Worm (Caenorhabditis elegans) whole organism, L1 larva: Measurements from ENCODE around the gene K06G5.3.

Source experiments
- Y116A8C.19 ChIP-seq: sonication (generic microtip); optimal IDR thresholded peaks from 2 replicates; lab custom pipeline; 2016; ENCODE audit warnings: missing compliant biosample characterization, missing genetic modification characterization, borderline replicate concordance
- aha-1 ChIP-seq: fragments of 150-350 bp; optimal IDR thresholded peaks from 2 replicates; lab custom pipeline; 2014; ENCODE audit warnings: missing biosample characterization, missing genetic modification characterization
- aly-2 ChIP-seq: fragments of 150-350 bp; optimal IDR thresholded peaks from 2 replicates; lab custom pipeline; 2014; ENCODE audit warnings: missing biosample characterization, missing genetic modification characterization
- blmp-1 ChIP-seq: fragments of 150-350 bp; optimal IDR thresholded peaks from 2 replicates; lab custom pipeline; 2014; ENCODE audit warnings: missing biosample characterization, missing genetic modification characterization
- ceh-63 ChIP-seq: fragments of 200-800 bp; sonication (Bioruptor generic); optimal IDR thresholded peaks from 2 replicates; lab custom pipeline; 2018; ENCODE audit warnings: mild to moderate bottlenecking, missing genetic modification characterization, missing compliant biosample characterization
- ceh-82 ChIP-seq, 3 experiments: fragments of 150-350 bp in 1 of 3; sonication (generic microtip) in 2 of 3; optimal IDR thresholded peaks; 2 replicates each; lab custom pipeline; 2014 to 2017; ENCODE audit warnings: missing biosample characterization in 3 of 3, missing genetic modification characterization in 3 of 3
- ceh-88 ChIP-seq: fragments of 200-800 bp; sonication (Bioruptor generic); IDR thresholded peaks from 2 replicates; pipeline ENCODE4 v1.3.6; 2022; ENCODE audit warnings: missing genetic modification characterization, missing compliant biosample characterization
- ces-1 ChIP-seq: fragments of 150-350 bp; optimal IDR thresholded peaks from 2 replicates; lab custom pipeline; 2014; ENCODE audit warnings: missing biosample characterization, missing genetic modification reagents, missing genetic modification characterization
- efl-1 ChIP-seq, 4 experiments: fragments of 150-350 bp; optimal IDR thresholded peaks in 3 of 4; peaks in 1 of 4; 1 replicate in 1 of 4; 2 replicates in 3 of 4; lab custom pipeline; 2014; ENCODE audit warnings: missing biosample characterization in 2 of 4, missing genetic modification characterization in 2 of 4, missing genetic modification reagents in 2 of 4
- efl-3 ChIP-seq: fragments of 200-800 bp; sonication (Bioruptor generic); optimal IDR thresholded peaks from 2 replicates; lab custom pipeline; 2018; ENCODE audit warnings: mild to moderate bottlenecking, missing genetic modification characterization, missing compliant biosample characterization
- elt-2 ChIP-seq: sonication (generic microtip); optimal IDR thresholded peaks from 2 replicates; lab custom pipeline; 2016; ENCODE audit warnings: missing genetic modification characterization, mild to moderate bottlenecking, inconsistent platforms, missing compliant biosample characterization, missing genetic modification reagents
- elt-3 ChIP-seq, 6 experiments: fragments of 150-350 bp in 1 of 6; sonication (generic microtip); optimal IDR thresholded peaks; 2 replicates each; lab custom pipeline; 2017 to 2018; ENCODE audit warnings: missing biosample characterization in 6 of 6, missing genetic modification characterization in 6 of 6, inconsistent platforms in 1 of 6
- fkh-4 ChIP-seq: sonication (generic microtip); optimal IDR thresholded peaks from 2 replicates; lab custom pipeline; 2016; ENCODE audit warnings: missing compliant biosample characterization, missing genetic modification characterization, borderline replicate concordance
- hlh-17 ChIP-seq: fragments of 200-800 bp; sonication (Bioruptor generic); optimal IDR thresholded peaks from 2 replicates; lab custom pipeline; 2018; ENCODE audit warnings: missing genetic modification characterization, mild to moderate bottlenecking, missing compliant biosample characterization, moderate library complexity, borderline replicate concordance
- hlh-4 ChIP-seq: sonication (generic microtip); optimal IDR thresholded peaks from 2 replicates; lab custom pipeline; 2016; ENCODE audit warnings: mild to moderate bottlenecking, missing genetic modification characterization, missing compliant biosample characterization
- isw-1 ChIP-seq: fragments of 200-800 bp; sonication (Bioruptor generic); IDR thresholded peaks from 2 replicates; pipeline ENCODE4 v1.3.6; 2022; ENCODE audit warnings: missing genetic modification characterization, missing compliant biosample characterization
- jun-1 ChIP-seq: fragments of 150-350 bp; optimal IDR thresholded peaks from 2 replicates; lab custom pipeline; 2014; ENCODE audit warnings: missing biosample characterization, missing genetic modification reagents, missing genetic modification characterization
- lin-14 ChIP-seq: fragments of 200-800 bp; sonication (Bioruptor generic); optimal IDR thresholded peaks from 2 replicates; lab custom pipeline; 2018; ENCODE audit warnings: mild to moderate bottlenecking, missing genetic modification characterization, moderate library complexity, missing compliant biosample characterization
- lin-35 ChIP-seq, 2 experiments: fragments of 150-350 bp; optimal IDR thresholded peaks; 2 replicates each; lab custom pipeline; 2014; ENCODE audit warnings: missing biosample characterization in 2 of 2, missing genetic modification characterization in 2 of 2, missing genetic modification reagents in 2 of 2
- lin-39 ChIP-seq: fragments of 150-350 bp; optimal IDR thresholded peaks from 2 replicates; lab custom pipeline; 2014; ENCODE audit warnings: missing biosample characterization, missing genetic modification reagents, missing genetic modification characterization
- mep-1 ChIP-seq: fragments of 150-350 bp; optimal IDR thresholded peaks from 2 replicates; lab custom pipeline; 2014; ENCODE audit warnings: missing biosample characterization, missing genetic modification characterization
- nhr-11 ChIP-seq: fragments of 150-350 bp; optimal IDR thresholded peaks from 2 replicates; lab custom pipeline; 2014; ENCODE audit warnings: missing biosample characterization, missing genetic modification characterization
- nhr-20 ChIP-seq: sonication (generic microtip); optimal IDR thresholded peaks from 2 replicates; lab custom pipeline; 2016; ENCODE audit warnings: mild to moderate bottlenecking, missing genetic modification characterization, missing compliant biosample characterization
- nhr-28 ChIP-seq: fragments of 150-350 bp; optimal IDR thresholded peaks from 2 replicates; lab custom pipeline; 2014; ENCODE audit warnings: missing biosample characterization, missing genetic modification characterization
- nhr-47 ChIP-seq: sonication (generic microtip); optimal IDR thresholded peaks from 2 replicates; lab custom pipeline; 2016; ENCODE audit warnings: mild to moderate bottlenecking, missing genetic modification characterization, moderate library complexity, missing compliant biosample characterization
- nhr-71 ChIP-seq: sonication (generic microtip); optimal IDR thresholded peaks from 2 replicates; lab custom pipeline; 2016; ENCODE audit warnings: mild to moderate bottlenecking, missing genetic modification characterization, moderate library complexity, missing compliant biosample characterization
- nhr-77 ChIP-seq: fragments of 150-350 bp; optimal IDR thresholded peaks from 2 replicates; lab custom pipeline; 2014; ENCODE audit warnings: missing biosample characterization, missing genetic modification characterization
- nhr-85 ChIP-seq: sonication (generic microtip); peaks from one replicate; lab custom pipeline; 2016; ENCODE audit warnings: missing genetic modification characterization, inconsistent platforms, missing compliant biosample characterization
- pag-3 ChIP-seq: sonication (generic microtip); optimal IDR thresholded peaks from 2 replicates; lab custom pipeline; 2017; ENCODE audit warnings: missing genetic modification characterization, mild to moderate bottlenecking, missing compliant biosample characterization, antibody characterized with exemption, borderline replicate concordance; ENCODE audit not compliant: insufficient read depth
- skn-1 ChIP-seq: fragments of 150-350 bp; optimal IDR thresholded peaks from 2 replicates; lab custom pipeline; 2014; ENCODE audit warnings: missing biosample characterization, missing genetic modification characterization
- tbx-2 ChIP-seq: sonication (generic microtip); optimal IDR thresholded peaks from 2 replicates; lab custom pipeline; 2016; ENCODE audit warnings: missing genetic modification characterization, missing compliant biosample characterization
- unc-130 ChIP-seq: fragments of 150-350 bp; optimal IDR thresholded peaks from 2 replicates; lab custom pipeline; 2017; ENCODE audit warnings: missing biosample characterization, missing genetic modification characterization, inconsistent platforms
- vab-15 ChIP-seq: sonication (generic microtip); optimal IDR thresholded peaks from 2 replicates; lab custom pipeline; 2017; ENCODE audit warnings: missing genotype, mild to moderate bottlenecking, missing genetic modification characterization, missing compliant biosample characterization
- zag-1 ChIP-seq: fragments of 150-350 bp; optimal IDR thresholded peaks from 2 replicates; lab custom pipeline; 2014; ENCODE audit warnings: missing biosample characterization, missing genetic modification characterization
- zip-4 ChIP-seq: fragments of 200-800 bp; sonication (Bioruptor generic); optimal IDR thresholded peaks from 2 replicates; lab custom pipeline; 2018; ENCODE audit warnings: mild to moderate bottlenecking, missing genetic modification characterization, moderate library complexity, missing compliant biosample characterization
- ztf-4 ChIP-seq: fragments of 150-350 bp; optimal IDR thresholded peaks from 2 replicates; lab custom pipeline; 2014; ENCODE audit warnings: missing biosample characterization, missing genetic modification characterization

K06G5.3 gene

ce11 chrX:14236121-14236824 is 13.2 kb upstream of the K06G5.3 start:
- TF ChIP-seq fkh-4 (tag; lab: Kevin White, UChicago) (no peak), ceh-88 (no peak)

ce11 chrX:14234932-14235331 is 11.9 kb upstream of the K06G5.3 start, which contains the start of gene srg-37:
srg-37 (minus strand) TSS chrX:14235032.
- no peak for TF ChIP-seq nhr-85 (tag; lab: Kevin White, UChicago)
- TF ChIP-seq efl-1 (optimal IDR thresholded peaks at IDR 0.05; lab: Kevin White, UChicago): no peak
- no peak for TF ChIP-seq efl-1 (GFP tag; optimal IDR thresholded peaks at IDR 0.05 in 1 of 2; lab: Kevin White, UChicago)
- TF ChIP-seq aha-1: no peak
- no peak for TF ChIP-seq zip-4 (GFP tag; lab: Kevin White, UChicago)
- TF ChIP-seq efl-3: no peak
- no peak for TF ChIP-seq aly-2 (tag; lab: Kevin White, UChicago)
- TF ChIP-seq elt-3 (tag; optimal IDR thresholded peaks at IDR 0.05; lab: Kevin White, UChicago): no peak
- TF ChIP-seq hlh-4 (tag; lab: Kevin White, UChicago): no peak
- no peak for TF ChIP-seq lin-39 (tag; lab: Kevin White, UChicago)
- no peak for TF ChIP-seq hlh-17 (GFP tag; lab: Kevin White, UChicago)
- TF ChIP-seq nhr-20 (tag; lab: Kevin White, UChicago): no peak
- no peak for TF ChIP-seq ztf-4
- no peak for TF ChIP-seq nhr-71 (tag; lab: Kevin White, UChicago)
- TF ChIP-seq tbx-2: no peak
- TF ChIP-seq skn-1 (tag; lab: Kevin White, UChicago): no peak
- no peak for TF ChIP-seq blmp-1 (tag; lab: Kevin White, UChicago)
- no peak for TF ChIP-seq ceh-63 (GFP tag; lab: Kevin White, UChicago)
- no peak for TF ChIP-seq mep-1 (tag; lab: Kevin White, UChicago)

DNA sequence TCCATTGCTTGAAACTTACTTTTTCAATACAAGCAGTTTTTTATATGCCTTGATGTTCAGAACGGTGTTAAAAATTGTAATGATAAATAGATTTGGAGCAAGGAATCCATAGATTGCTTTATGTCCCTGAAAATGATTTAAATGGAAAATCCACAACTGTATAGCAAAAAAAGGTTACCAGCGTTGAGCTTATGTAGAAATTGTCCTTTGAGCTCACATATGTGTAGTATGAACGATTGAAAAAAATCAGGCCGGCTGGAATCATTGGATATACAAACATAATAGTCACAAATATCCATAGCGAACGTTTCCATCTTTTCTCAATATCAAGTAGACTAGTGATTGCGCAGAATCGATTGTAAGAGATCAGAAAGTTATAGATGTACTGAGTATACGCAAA is 11.3 kb upstream of the K06G5.3 start, which contains the start of gene srg-36:
srg-36 (minus strand) TSS at position 101 of the 400 bp plus-strand sequence.
- TF ChIP-seq nhr-77 (tag; lab: Kevin White, UChicago) (no peak), zag-1 (tag; lab: Kevin White, UChicago) (no peak), nhr-11 (tag; lab: Kevin White, UChicago) (no peak), nhr-47 (tag; lab: Kevin White, UChicago) (no peak), pag-3 (tag; lab: Kevin White, UChicago) (no peak), lin-14 (GFP tag; lab: Kevin White, UChicago) (no peak), Y116A8C.19 (tag; lab: Kevin White, UChicago) (no peak), hlh-4 (tag; lab: Kevin White, UChicago) (no peak), elt-2 (tag; lab: Kevin White, UChicago) (no peak), isw-1 (GFP tag; lab: Robert Waterston, UW) (no peak), unc-130 (tag; lab: Kevin White, UChicago) (no peak), ceh-82 (tag; optimal IDR thresholded peaks at IDR 0.05; lab: Kevin White, UChicago) (no peak)

DNA sequence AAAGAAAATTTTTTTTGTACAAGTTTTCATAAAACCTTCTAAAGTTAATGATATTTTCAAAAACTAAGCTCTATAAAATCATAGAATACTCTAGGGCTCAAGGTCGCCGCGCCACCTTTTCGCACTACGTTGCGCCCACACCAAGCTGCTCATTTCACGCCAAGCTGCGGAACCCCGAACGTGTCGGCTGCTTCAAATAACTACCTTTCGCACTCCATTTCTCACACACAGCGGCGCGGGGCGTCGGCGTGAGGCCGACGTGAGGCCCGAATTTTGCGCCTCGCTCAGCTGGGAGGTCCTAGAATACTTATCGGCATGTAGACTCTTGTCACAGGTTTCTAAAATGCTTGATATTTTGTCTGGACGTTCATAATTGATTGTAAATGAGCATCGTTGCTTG is 8.9 kb upstream of the K06G5.3 start:
- TF ChIP-seq fkh-4 (tag; lab: Kevin White, UChicago) (no peak), nhr-28 (tag; lab: Kevin White, UChicago) (no peak), mep-1 (tag; lab: Kevin White, UChicago) (no peak), lin-35 (GFP tag; optimal IDR thresholded peaks at IDR 0.05; lab: Kevin White, UChicago) (no peak), hlh-4 (tag; lab: Kevin White, UChicago) (no peak), ceh-82 (tag; optimal IDR thresholded peaks at IDR 0.05; lab: Kevin White, UChicago) (no peak), vab-15 (no peak), jun-1 (tag; lab: Kevin White, UChicago) (no peak), ces-1 (GFP tag; lab: Kevin White, UChicago) (no peak), nhr-77 (tag; lab: Kevin White, UChicago) (no peak)
